Fruit fly (Drosophila melanogaster) whole organism, pupa: ENCODE measurements around the gene fend.

Experiments
- CG13204 ChIP-seq: fragments of 200-800 bp; sonication (Bioruptor generic); optimal IDR thresholded peaks from 2 replicates; lab custom pipeline; 2018; ENCODE audit warnings: missing biosample characterization, mild to moderate bottlenecking, missing genetic modification characterization, moderate library complexity
- CG14655 ChIP-seq: fragments of 200-800 bp; sonication (Bioruptor generic); optimal IDR thresholded peaks from 3 replicates; lab custom pipeline; 2017; ENCODE audit warnings: mild to moderate bottlenecking, missing biosample characterization, missing genetic modification reagents, missing genetic modification characterization
- CG15710 ChIP-seq: fragments of 200-800 bp; sonication (Bioruptor generic); optimal IDR thresholded peaks from 2 replicates; lab custom pipeline; 2018; ENCODE audit warnings: missing biosample characterization, mild to moderate bottlenecking, missing genetic modification characterization, moderate library complexity
- CG17806 ChIP-seq: fragments of 200-800 bp; sonication (Bioruptor generic); optimal IDR thresholded peaks from 2 replicates; lab custom pipeline; 2018; ENCODE audit warnings: missing biosample characterization, mild to moderate bottlenecking, missing genetic modification characterization, moderate library complexity
- CG4496 ChIP-seq: fragments of 200-800 bp; sonication (Bioruptor generic); IDR thresholded peaks from 3 replicates; pipeline ENCODE4 v1.3.6; 2022; ENCODE audit warnings: missing biosample characterization, missing genetic modification characterization
- CG8159 ChIP-seq: fragments of 200-800 bp; sonication (Bioruptor generic); optimal IDR thresholded peaks from 3 replicates; lab custom pipeline; 2018; ENCODE audit warnings: missing biosample characterization, mild to moderate bottlenecking, missing genetic modification characterization, moderate library complexity
- CG8301 ChIP-seq: fragments of 200-800 bp; sonication (Bioruptor generic); optimal IDR thresholded peaks from 2 replicates; lab custom pipeline; 2018; ENCODE audit warnings: missing biosample characterization, mild to moderate bottlenecking, missing genetic modification characterization
- CG9948 ChIP-seq: fragments of 200-800 bp; sonication (Bioruptor generic); optimal IDR thresholded peaks from 2 replicates; lab custom pipeline; 2018; ENCODE audit warnings: missing biosample characterization, mild to moderate bottlenecking, missing genetic modification characterization, moderate library complexity
- D1 ChIP-seq: fragments of 200-800 bp; sonication (Bioruptor generic); optimal IDR thresholded peaks from 2 replicates; lab custom pipeline; 2018; ENCODE audit warnings: missing biosample characterization, mild to moderate bottlenecking, missing genetic modification characterization, moderate library complexity
- EcR ChIP-seq: fragments of 200-800 bp; sonication (Bioruptor generic); optimal IDR thresholded peaks from 3 replicates; lab custom pipeline; 2019; ENCODE audit warnings: missing biosample characterization, missing genetic modification characterization, mild to moderate bottlenecking, moderate library complexity, missing genetic modification reagents
- Ets98B ChIP-seq: fragments of 200-800 bp; sonication (Bioruptor generic); IDR thresholded peaks from 2 replicates; pipeline ENCODE4 v1.3.6; 2022; ENCODE audit warnings: missing biosample characterization, missing genetic modification characterization
- Pif1B ChIP-seq: fragments of 200-800 bp; sonication (Bioruptor generic); optimal IDR thresholded peaks from 3 replicates; lab custom pipeline; 2016; ENCODE audit warnings: missing biosample characterization, missing genetic modification characterization
- Snoo ChIP-seq: fragments of 200-800 bp; sonication (Bioruptor generic); optimal IDR thresholded peaks from 3 replicates; lab custom pipeline; 2017; ENCODE audit warnings: missing biosample characterization, mild to moderate bottlenecking, missing genetic modification characterization, inconsistent platforms
- rn ChIP-seq: fragments of 200-800 bp; sonication (Bioruptor generic); IDR thresholded peaks from 2 replicates; pipeline ENCODE4 v1.3.6; 2022; ENCODE audit warnings: missing biosample characterization, missing genetic modification characterization

dm6 chrX:9159736-9160135 lies 24.8 kb upstream of the fend start, which contains the start of gene NdufA3:
- no peak for TF ChIP-seq CG17806 (tag; lab: Kevin White, UChicago)
- TF ChIP-seq rn (GFP tag; lab: Robert Waterston, UW), result no peak
- no peak for TF ChIP-seq CG9948 (tag; lab: Kevin White, UChicago)
- TF ChIP-seq CG4496 (GFP tag; lab: Robert Waterston, UW), result no peak
- no peak for TF ChIP-seq Pif1B
- TF ChIP-seq CG15710 (tag; lab: Kevin White, UChicago), result no peak
- no peak for TF ChIP-seq D1 (tag; lab: Kevin White, UChicago)
- no peak for TF ChIP-seq EcR
- no peak for TF ChIP-seq CG8159
- TF ChIP-seq Snoo, result no peak
- TF ChIP-seq CG8301, result no peak
- no peak for TF ChIP-seq CG13204 (GFP tag; lab: Kevin White, UChicago)
- TF ChIP-seq CG14655 (GFP tag; lab: Kevin White, UChicago), result no peak
- no peak for TF ChIP-seq Ets98B (GFP tag; lab: Robert Waterston, UW)
